Fruit fly (Drosophila melanogaster): Measurements from ENCODE around the gene sloth2.

DNA sequence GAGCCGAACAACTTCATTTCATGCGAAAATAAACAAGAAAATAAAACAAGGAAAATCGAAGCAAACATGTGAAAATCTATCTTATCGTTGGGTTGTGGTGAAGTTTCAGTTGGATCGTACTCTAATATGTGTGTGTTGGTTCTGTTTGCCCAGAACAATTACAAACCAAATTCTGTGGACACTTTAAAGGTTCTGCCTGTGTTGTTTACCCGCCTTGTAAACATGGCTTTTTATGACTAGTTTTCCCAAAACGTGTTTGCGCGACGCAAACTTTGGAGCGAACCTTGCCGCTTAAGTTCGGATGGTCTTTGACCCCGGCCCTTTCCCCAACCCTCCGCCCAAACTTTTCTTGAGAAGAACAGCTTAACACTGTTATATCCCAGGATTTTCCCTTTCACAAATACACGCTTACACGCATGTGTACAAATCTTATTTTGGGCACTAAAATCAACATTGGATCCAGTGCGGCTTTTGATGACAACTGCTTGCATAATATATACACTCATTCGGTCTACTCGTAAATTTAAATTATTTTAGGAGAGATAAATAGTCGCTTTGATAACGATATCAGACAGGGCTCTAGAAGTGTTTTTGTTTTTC is 7.0 kb upstream of the sloth2 start:
- no peak for TF ChIP-seq tna (GFP tag; IDR thresholded peaks at IDR 0.05; ENCODE audit: partially characterized antibody)
- TF ChIP-seq tin (GFP tag; optimal IDR thresholded peaks at IDR 0.05): peak; percentile 61
- TF ChIP-seq CG13894 (tag; optimal IDR thresholded peaks at IDR 0.05): no peak
- TF ChIP-seq CG10959 (GFP tag; IDR thresholded peaks at IDR 0.05): peak; percentile 82
- TF ChIP-seq fd96Cb (tag; optimal IDR thresholded peaks at IDR 0.05): peak; percentile 56
- TF ChIP-seq CG9932 (GFP tag; IDR thresholded peaks at IDR 0.05): 0 out of 2 replicates have a peak, but pooled peaks have one; percentile 5
- peak; percentile 66; the same call in 1 of the 2 replicates for TF ChIP-seq E2f1 (GFP tag; IDR thresholded peaks at IDR 0.05)
- peak; percentile 80 for TF ChIP-seq shn (GFP tag; optimal IDR thresholded peaks at IDR 0.05)
